Worm (Caenorhabditis elegans) whole organism, L3 larva: ENCODE results near the gene T01C1.4.

Experiments
- ZK546.5 ChIP-seq: sonication (generic microtip); optimal IDR thresholded peaks from 2 replicates; lab custom pipeline; 2017; ENCODE audit warnings: missing biosample characterization, missing genetic modification characterization
- aly-2 ChIP-seq: fragments of 150-350 bp; optimal IDR thresholded peaks from 2 replicates; lab custom pipeline; 2014; ENCODE audit warnings: missing biosample characterization, missing genetic modification characterization
- ama-1 ChIP-seq: fragments of 150-350 bp; optimal IDR thresholded peaks from 2 replicates; lab custom pipeline; 2018
- ceh-16 ChIP-seq: sonication (generic microtip); optimal IDR thresholded peaks from 2 replicates; lab custom pipeline; 2017; ENCODE audit warnings: missing biosample characterization, missing genetic modification characterization
- ceh-28 ChIP-seq: fragments of 150-350 bp; optimal IDR thresholded peaks from 2 replicates; lab custom pipeline; 2014; ENCODE audit warnings: missing biosample characterization, missing genetic modification reagents, missing genetic modification characterization
- ceh-82 ChIP-seq: fragments of 150-350 bp; optimal IDR thresholded peaks from 2 replicates; lab custom pipeline; 2014; ENCODE audit warnings: missing biosample characterization, missing genetic modification characterization
- ceh-9 ChIP-seq: sonication (generic microtip); optimal IDR thresholded peaks from 2 replicates; lab custom pipeline; 2018; ENCODE audit warnings: missing biosample characterization, missing genetic modification characterization
- daf-12 ChIP-seq: fragments of 150-350 bp; optimal IDR thresholded peaks from 2 replicates; lab custom pipeline; 2014; ENCODE audit warnings: missing biosample characterization, missing genetic modification reagents, missing genetic modification characterization
- egl-27 ChIP-seq: sonication (generic microtip); optimal IDR thresholded peaks from 4 replicates; lab custom pipeline; 2017; ENCODE audit warnings: missing biosample characterization, missing genetic modification reagents, missing genetic modification characterization
- egl-5 ChIP-seq: fragments of 150-350 bp; optimal IDR thresholded peaks from 2 replicates; lab custom pipeline; 2017; ENCODE audit warnings: missing biosample characterization, missing genetic modification reagents, missing genetic modification characterization, inconsistent platforms
- elt-1 ChIP-seq: fragments of 150-350 bp; optimal IDR thresholded peaks from 2 replicates; lab custom pipeline; 2014; ENCODE audit warnings: missing biosample characterization, missing genetic modification characterization
- elt-2 ChIP-seq: sonication (generic microtip); optimal IDR thresholded peaks from 2 replicates; lab custom pipeline; 2016; ENCODE audit warnings: missing genetic modification reagents, mild to moderate bottlenecking, missing genetic modification characterization, missing compliant biosample characterization
- elt-3 ChIP-seq, 3 experiments: fragments of 150-350 bp in 1 of 3; sonication (generic microtip) in 2 of 3; optimal IDR thresholded peaks; 2 replicates in 2 of 3; 4 replicates in 1 of 3; lab custom pipeline; 2014 to 2017; ENCODE audit warnings: missing biosample characterization in 3 of 3, missing genetic modification characterization in 3 of 3
- fkh-10 ChIP-seq: sonication (generic microtip); optimal IDR thresholded peaks from 2 replicates; lab custom pipeline; 2017; ENCODE audit warnings: missing biosample characterization, missing genetic modification reagents, missing genetic modification characterization
- fkh-2 ChIP-seq: fragments of 150-350 bp; optimal IDR thresholded peaks from 2 replicates; lab custom pipeline; 2014; ENCODE audit warnings: missing biosample characterization, missing genetic modification reagents, missing genetic modification characterization
- fos-1 ChIP-seq: fragments of 150-350 bp; optimal IDR thresholded peaks from 2 replicates; lab custom pipeline; 2014; ENCODE audit warnings: missing biosample characterization, missing genetic modification characterization
- hmg-11 ChIP-seq: sonication (generic microtip); optimal IDR thresholded peaks from 2 replicates; lab custom pipeline; 2016; ENCODE audit warnings: missing genetic modification characterization, missing compliant biosample characterization
- jun-1 ChIP-seq: fragments of 150-350 bp; optimal IDR thresholded peaks from 2 replicates; lab custom pipeline; 2014; ENCODE audit warnings: missing biosample characterization, missing genetic modification reagents, missing genetic modification characterization
- lin-15B ChIP-seq: fragments of 150-350 bp; optimal IDR thresholded peaks from 2 replicates; lab custom pipeline; 2014; ENCODE audit warnings: missing biosample characterization, missing genetic modification characterization
- lin-39 ChIP-seq: fragments of 150-350 bp; optimal IDR thresholded peaks from 2 replicates; lab custom pipeline; 2018; ENCODE audit warnings: missing biosample characterization, missing genetic modification reagents, missing genetic modification characterization
- lsy-12 ChIP-seq: sonication (generic microtip); optimal IDR thresholded peaks from 2 replicates; lab custom pipeline; 2016; ENCODE audit warnings: mild to moderate bottlenecking, missing genetic modification characterization, missing compliant biosample characterization
- mdl-1 ChIP-seq: fragments of 150-350 bp; optimal IDR thresholded peaks from 2 replicates; lab custom pipeline; 2014; ENCODE audit warnings: missing biosample characterization, missing genetic modification characterization
- mml-1 ChIP-seq: fragments of 150-350 bp; sonication (generic microtip); optimal IDR thresholded peaks from 3 replicates; lab custom pipeline; 2014; ENCODE audit warnings: missing biosample characterization, missing genetic modification characterization
- nfya-1 ChIP-seq: sonication (generic microtip); optimal IDR thresholded peaks from 2 replicates; lab custom pipeline; 2017; ENCODE audit warnings: missing genetic modification characterization, mild to moderate bottlenecking, missing compliant biosample characterization, antibody characterized with exemption, moderate library complexity; ENCODE audit not compliant: insufficient read depth
- nhr-12 ChIP-seq: fragments of 150-350 bp; optimal IDR thresholded peaks from 2 replicates; lab custom pipeline; 2014; ENCODE audit warnings: missing biosample characterization, missing genetic modification characterization
- nhr-23 ChIP-seq: fragments of 150-350 bp; optimal IDR thresholded peaks from 2 replicates; lab custom pipeline; 2014; ENCODE audit warnings: missing biosample characterization, missing genetic modification reagents, missing genetic modification characterization
- nhr-25 ChIP-seq: sonication (generic microtip); optimal IDR thresholded peaks from 2 replicates; lab custom pipeline; 2017; ENCODE audit warnings: missing biosample characterization, missing genetic modification characterization
- nhr-28 ChIP-seq: fragments of 150-350 bp; optimal IDR thresholded peaks from 2 replicates; lab custom pipeline; 2014; ENCODE audit warnings: missing biosample characterization, missing genetic modification characterization
- nhr-43 ChIP-seq: sonication (generic microtip); optimal IDR thresholded peaks from 2 replicates; lab custom pipeline; 2016; ENCODE audit warnings: mild to moderate bottlenecking, missing genetic modification characterization, missing compliant biosample characterization; ENCODE audit not compliant: poor library complexity, severe bottlenecking
- nhr-67 ChIP-seq: fragments of 150-350 bp; optimal IDR thresholded peaks from 2 replicates; lab custom pipeline; 2014; ENCODE audit warnings: missing biosample characterization, missing genetic modification characterization
- nhr-76 ChIP-seq: fragments of 150-350 bp; sonication (generic microtip); optimal IDR thresholded peaks from 5 replicates; lab custom pipeline; 2014; ENCODE audit warnings: missing biosample characterization, missing genetic modification characterization
- nhr-77 ChIP-seq: fragments of 150-350 bp; optimal IDR thresholded peaks from 2 replicates; lab custom pipeline; 2014; ENCODE audit warnings: missing biosample characterization, missing genetic modification characterization
- pha-4 ChIP-seq: fragments of 150-350 bp; optimal IDR thresholded peaks from 2 replicates; lab custom pipeline; 2014; ENCODE audit warnings: missing biosample characterization, missing genetic modification reagents, missing genetic modification characterization
- pqm-1 ChIP-seq: fragments of 150-350 bp; optimal IDR thresholded peaks from 2 replicates; lab custom pipeline; 2017; ENCODE audit warnings: missing biosample characterization, missing genetic modification characterization, inconsistent platforms
- sea-2 ChIP-seq: fragments of 150-350 bp; sonication (generic microtip); optimal IDR thresholded peaks from 4 replicates; lab custom pipeline; 2014; ENCODE audit warnings: missing biosample characterization, missing genetic modification reagents, missing genetic modification characterization
- skn-1 ChIP-seq: fragments of 150-350 bp; optimal IDR thresholded peaks from 2 replicates; lab custom pipeline; 2014; ENCODE audit warnings: missing biosample characterization, missing genetic modification characterization
- snpc-4 ChIP-seq: fragments of 150-350 bp; optimal IDR thresholded peaks from 2 replicates; lab custom pipeline; 2014; ENCODE audit warnings: missing biosample characterization, missing genetic modification characterization
- tbx-2 ChIP-seq: sonication (generic microtip); optimal IDR thresholded peaks from 2 replicates; lab custom pipeline; 2016; ENCODE audit warnings: mild to moderate bottlenecking, missing genetic modification characterization, missing compliant biosample characterization
- unc-39 ChIP-seq: sonication (generic microtip); optimal IDR thresholded peaks from 4 replicates; lab custom pipeline; 2017; ENCODE audit warnings: missing biosample characterization, missing genetic modification characterization
- zag-1 ChIP-seq: fragments of 150-350 bp; optimal IDR thresholded peaks from 2 replicates; lab custom pipeline; 2014; ENCODE audit warnings: missing biosample characterization, missing genetic modification characterization
- ztf-11 ChIP-seq: fragments of 150-350 bp; optimal IDR thresholded peaks from 2 replicates; lab custom pipeline; 2014; ENCODE audit warnings: missing biosample characterization, missing genetic modification characterization
- ztf-4 ChIP-seq: fragments of 150-350 bp; optimal IDR thresholded peaks from 2 replicates; lab custom pipeline; 2014; ENCODE audit warnings: missing biosample characterization, missing genetic modification characterization

T01C1.4 gene

DNA sequence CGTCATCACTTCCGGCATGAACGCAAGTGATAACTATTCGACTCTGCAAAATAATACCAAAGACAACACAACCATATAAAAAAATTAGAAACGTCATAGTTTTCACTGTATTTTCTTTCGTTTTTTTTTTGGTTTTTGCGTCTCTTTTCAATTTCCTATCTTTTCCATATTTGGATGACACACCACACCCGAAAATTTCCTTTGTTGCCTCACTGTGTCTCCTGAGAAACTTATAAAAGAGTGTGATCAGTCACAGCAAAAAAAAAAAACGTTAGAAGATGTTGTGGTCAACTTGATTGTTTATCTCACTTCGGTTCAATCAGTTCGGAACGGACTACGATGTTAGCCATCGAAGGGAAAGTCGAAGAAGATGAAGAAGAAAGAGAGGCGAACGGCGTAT lies 27.2 kb downstream of the T01C1.4 start:
- TF ChIP-seq egl-5 (no peak), pha-4 (tag; lab: Kevin White, UChicago) (peak; percentile 64), elt-1 (no peak), snpc-4 (tag; lab: Kevin White, UChicago) (no peak), nhr-28 (tag; lab: Kevin White, UChicago) (no peak), ztf-4 (tag; lab: Kevin White, UChicago) (no peak), nhr-12 (no peak), elt-2 (tag; lab: Kevin White, UChicago) (no peak), ceh-16 (no peak), tbx-2 (no peak), elt-3 (tag; optimal IDR thresholded peaks at IDR 0.05; lab: Kevin White, UChicago) (no peak), fkh-2 (tag; lab: Kevin White, UChicago) (no peak), nhr-43 (tag; lab: Kevin White, UChicago) (no peak), mml-1 (tag; lab: Kevin White, UChicago) (no peak), nhr-25 (tag; lab: Kevin White, UChicago) (peak; percentile 7), lin-15B (tag; lab: Kevin White, UChicago) (no peak), sea-2 (GFP tag; lab: Kevin White, UChicago) (no peak), nfya-1 (tag; lab: Kevin White, UChicago) (no peak), pqm-1 (no peak), ztf-11 (no peak), fkh-10 (GFP tag; lab: Kevin White, UChicago) (no peak), lsy-12 (tag; lab: Kevin White, UChicago) (peak; percentile 40)

DNA sequence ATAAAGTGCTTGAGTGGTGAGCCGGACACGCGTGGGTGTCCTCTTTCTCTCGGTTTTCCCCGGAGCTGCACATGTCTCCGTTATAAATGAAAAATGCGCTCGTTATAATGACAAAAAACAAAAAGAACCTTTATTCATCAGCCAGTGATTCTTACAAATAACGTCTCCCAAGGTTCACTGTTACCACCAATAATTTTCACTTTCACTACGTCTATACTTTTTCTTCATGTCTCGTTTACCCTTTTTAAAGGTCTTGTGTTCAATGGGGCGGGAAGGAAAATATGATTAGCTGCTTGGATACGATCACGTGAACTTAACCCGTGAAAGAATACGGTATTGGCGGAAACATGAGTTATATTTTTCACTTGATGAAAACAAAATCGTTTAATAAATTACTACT lies 28.6 kb downstream of the T01C1.4 start:
- TF ChIP-seq ceh-28 (tag; lab: Kevin White, UChicago) = no peak
- no peak for TF ChIP-seq zag-1 (tag; lab: Kevin White, UChicago)
- TF ChIP-seq nhr-25 (tag; lab: Kevin White, UChicago) = peak; percentile 75
- no peak for TF ChIP-seq mdl-1 (tag; lab: Kevin White, UChicago)
- no peak for TF ChIP-seq lin-39
- TF ChIP-seq nhr-76 (tag; lab: Kevin White, UChicago) = no peak
- peak; percentile 64 for TF ChIP-seq lsy-12 (tag; lab: Kevin White, UChicago)
- no peak for TF ChIP-seq lin-15B (tag; lab: Kevin White, UChicago)
- TF ChIP-seq nhr-77 = no peak
- no peak for TF ChIP-seq nhr-43 (tag; lab: Kevin White, UChicago)
- no peak for TF ChIP-seq nhr-67 (tag; lab: Kevin White, UChicago)
- TF ChIP-seq hmg-11 = no peak
- peak; percentile 72 for TF ChIP-seq ama-1 (lab: Kevin White, UChicago)
- TF ChIP-seq unc-39 = no peak
- TF ChIP-seq elt-1 = no peak
- TF ChIP-seq nhr-23 = peak; percentile 22
- TF ChIP-seq egl-27 = no peak
- no peak for TF ChIP-seq ceh-82
- peak; percentile 52 for TF ChIP-seq nfya-1 (tag; lab: Kevin White, UChicago)
- no peak for TF ChIP-seq nhr-12
- TF ChIP-seq fkh-2 (tag; lab: Kevin White, UChicago) = no peak
- no peak for TF ChIP-seq aly-2
- TF ChIP-seq elt-3 (tag; optimal IDR thresholded peaks at IDR 0.05; lab: Kevin White, UChicago) = peak in 1 of 3 experiments; percentile 32
- TF ChIP-seq snpc-4 (tag; lab: Kevin White, UChicago) = no peak

DNA sequence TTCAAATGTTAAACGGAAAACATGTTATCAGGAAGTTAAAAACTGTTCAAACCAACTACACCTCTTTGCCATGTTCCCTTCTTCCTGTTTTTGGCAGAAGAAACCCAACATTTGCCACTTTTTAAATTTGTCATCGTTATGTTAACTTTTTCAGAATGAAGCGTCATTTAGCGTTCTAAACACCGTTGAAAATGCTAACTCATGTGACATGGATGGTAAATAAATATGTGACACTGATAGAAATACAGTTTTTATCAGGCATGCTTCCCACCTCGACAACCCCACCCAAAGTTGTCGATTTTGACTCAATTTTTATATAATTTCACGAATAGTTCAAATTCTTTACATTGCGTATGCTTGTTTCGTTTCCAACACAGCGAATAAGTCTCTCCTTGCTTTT lies 29.6 kb downstream of the T01C1.4 start:
- TF ChIP-seq jun-1 (tag; lab: Kevin White, UChicago) (peak; percentile 6), egl-5 (no peak), nhr-43 (tag; lab: Kevin White, UChicago) (no peak), ama-1 (lab: Kevin White, UChicago) (peak; percentile 13), ZK546.5 (tag; lab: Kevin White, UChicago) (no peak), pqm-1 (peak; percentile 87), elt-2 (tag; lab: Kevin White, UChicago) (peak; percentile 74), skn-1 (tag; lab: Kevin White, UChicago) (no peak), elt-1 (no peak), nhr-23 (no peak), daf-12 (no peak), fos-1 (tag; lab: Kevin White, UChicago) (no peak), lin-15B (tag; lab: Kevin White, UChicago) (no peak), lsy-12 (tag; lab: Kevin White, UChicago) (peak; percentile 31), elt-3 (tag; optimal IDR thresholded peaks at IDR 0.05; lab: Kevin White, UChicago) (no peak), nfya-1 (tag; lab: Kevin White, UChicago) (no peak), pha-4 (tag; lab: Kevin White, UChicago) (peak; percentile 57), ceh-9 (tag; lab: Kevin White, UChicago) (no peak), nhr-77 (no peak)
